Worm (Caenorhabditis elegans) whole organism, L2 larva: ENCODE data around the gene srd-47.

Experiments
- C34F6.9 ChIP-seq: fragments of 150-350 bp; optimal IDR thresholded peaks from 2 replicates; lab custom pipeline; 2014; ENCODE audit warnings: missing biosample characterization, missing genetic modification characterization
- F13H6.1 ChIP-seq: sonication (generic microtip); optimal IDR thresholded peaks from 2 replicates; lab custom pipeline; 2016; ENCODE audit warnings: missing genetic modification characterization, missing compliant biosample characterization
- R02D3.7 ChIP-seq: fragments of 150-350 bp; optimal IDR thresholded peaks from 2 replicates; lab custom pipeline; 2014; ENCODE audit warnings: missing biosample characterization, missing genetic modification characterization
- alr-1 ChIP-seq: fragments of 150-350 bp; optimal IDR thresholded peaks from 2 replicates; lab custom pipeline; 2014; ENCODE audit warnings: missing biosample characterization, missing genetic modification characterization
- aly-2 ChIP-seq: fragments of 150-350 bp; optimal IDR thresholded peaks from 2 replicates; lab custom pipeline; 2014; ENCODE audit warnings: missing biosample characterization, missing genetic modification characterization
- blmp-1 ChIP-seq: sonication (generic microtip); optimal IDR thresholded peaks from 2 replicates; lab custom pipeline; 2017; ENCODE audit warnings: missing genetic modification characterization, mild to moderate bottlenecking, missing compliant biosample characterization, antibody characterized with exemption, moderate library complexity; ENCODE audit not compliant: insufficient read depth
- ceh-82 ChIP-seq: fragments of 150-350 bp; optimal IDR thresholded peaks from 2 replicates; lab custom pipeline; 2014; ENCODE audit warnings: missing biosample characterization, missing genetic modification characterization
- crh-2 ChIP-seq: sonication (generic microtip); optimal IDR thresholded peaks from 2 replicates; lab custom pipeline; 2017; ENCODE audit warnings: missing biosample characterization, missing genetic modification characterization
- dmd-4 ChIP-seq: sonication (generic microtip); optimal IDR thresholded peaks from 2 replicates; lab custom pipeline; 2017; ENCODE audit warnings: missing biosample characterization, missing genetic modification characterization
- egl-27 ChIP-seq: sonication (generic microtip); optimal IDR thresholded peaks from 3 replicates; lab custom pipeline; 2017; ENCODE audit warnings: missing biosample characterization, missing genetic modification reagents, missing genetic modification characterization
- elt-1 ChIP-seq: fragments of 150-350 bp; optimal IDR thresholded peaks from 2 replicates; lab custom pipeline; 2014; ENCODE audit warnings: missing biosample characterization, missing genetic modification characterization
- elt-3 ChIP-seq: sonication (generic microtip); optimal IDR thresholded peaks from 2 replicates; lab custom pipeline; 2017; ENCODE audit warnings: missing biosample characterization, missing genetic modification characterization
- fos-1 ChIP-seq: fragments of 150-350 bp; optimal IDR thresholded peaks from 2 replicates; lab custom pipeline; 2014; ENCODE audit warnings: missing biosample characterization, missing genetic modification characterization
- lin-11 ChIP-seq: fragments of 150-350 bp; sonication (generic microtip); optimal IDR thresholded peaks from 2 replicates; lab custom pipeline; 2014; ENCODE audit warnings: missing biosample characterization, missing genetic modification characterization, inconsistent platforms, mixed read lengths
- lin-13 ChIP-seq: fragments of 150-350 bp; optimal IDR thresholded peaks from 2 replicates; lab custom pipeline; 2014; ENCODE audit warnings: missing biosample characterization, missing genetic modification reagents, missing genetic modification characterization
- lsy-2 ChIP-seq, 2 experiments: fragments of 150-350 bp in 1 of 2; sonication (generic microtip) in 1 of 2; optimal IDR thresholded peaks; 2 replicates each; lab custom pipeline; 2014 to 2017; ENCODE audit warnings: missing biosample characterization in 2 of 2, missing genetic modification characterization in 2 of 2
- mdl-1 ChIP-seq, 2 experiments: fragments of 150-350 bp in 1 of 2; sonication (generic microtip) in 1 of 2; optimal IDR thresholded peaks; 2 replicates each; lab custom pipeline; 2017; ENCODE audit warnings: missing biosample characterization in 2 of 2, missing genetic modification characterization in 2 of 2
- nhr-10 ChIP-seq: sonication (generic microtip); optimal IDR thresholded peaks from 2 replicates; lab custom pipeline; 2017; ENCODE audit warnings: missing biosample characterization, missing genetic modification characterization
- nhr-11 ChIP-seq: fragments of 150-350 bp; optimal IDR thresholded peaks from 2 replicates; lab custom pipeline; 2014; ENCODE audit warnings: missing biosample characterization, missing genetic modification characterization
- nhr-129 ChIP-seq: fragments of 150-350 bp; optimal IDR thresholded peaks from 2 replicates; lab custom pipeline; 2014; ENCODE audit warnings: missing biosample characterization, missing genetic modification characterization
- nhr-21 ChIP-seq: fragments of 150-350 bp; optimal IDR thresholded peaks from 2 replicates; lab custom pipeline; 2014; ENCODE audit warnings: missing biosample characterization, missing genetic modification characterization
- nhr-237 ChIP-seq: fragments of 150-350 bp; optimal IDR thresholded peaks from 2 replicates; lab custom pipeline; 2014; ENCODE audit warnings: missing biosample characterization, missing genetic modification characterization
- nhr-6 ChIP-seq: fragments of 150-350 bp; optimal IDR thresholded peaks from 2 replicates; lab custom pipeline; 2014; ENCODE audit warnings: missing biosample characterization, missing genetic modification characterization
- nhr-77 ChIP-seq: fragments of 150-350 bp; optimal IDR thresholded peaks from 2 replicates; lab custom pipeline; 2014; ENCODE audit warnings: missing biosample characterization, missing genetic modification characterization
- peb-1 ChIP-seq: fragments of 150-350 bp; optimal IDR thresholded peaks from 2 replicates; lab custom pipeline; 2014; ENCODE audit warnings: missing biosample characterization, missing genetic modification characterization
- sem-4 ChIP-seq: fragments of 150-350 bp; optimal IDR thresholded peaks from 2 replicates; lab custom pipeline; 2014; ENCODE audit warnings: missing biosample characterization, missing genetic modification reagents, missing genetic modification characterization
- sma-3 ChIP-seq: sonication (generic microtip); optimal IDR thresholded peaks from 2 replicates; lab custom pipeline; 2016; ENCODE audit warnings: missing genetic modification reagents, missing genetic modification characterization, missing compliant biosample characterization
- sma-9 ChIP-seq, 2 experiments: fragments of 150-350 bp in 1 of 2; sonication (generic microtip) in 1 of 2; optimal IDR thresholded peaks; 2 replicates each; lab custom pipeline; 2014 to 2016; ENCODE audit warnings: missing genetic modification characterization in 2 of 2, mild to moderate bottlenecking in 1 of 2, missing biosample characterization in 1 of 2, missing compliant biosample characterization in 1 of 2, missing genetic modification reagents in 1 of 2, moderate library complexity in 1 of 2
- unc-55 ChIP-seq: fragments of 150-350 bp; sonication (generic microtip); optimal IDR thresholded peaks from 3 replicates; lab custom pipeline; 2014; ENCODE audit warnings: missing biosample characterization, missing genetic modification reagents, missing genetic modification characterization
- unc-62 ChIP-seq: fragments of 150-350 bp; optimal IDR thresholded peaks from 2 replicates; lab custom pipeline; 2014; ENCODE audit warnings: missing biosample characterization, missing genetic modification reagents, missing genetic modification characterization
- zag-1 ChIP-seq: fragments of 150-350 bp; optimal IDR thresholded peaks from 2 replicates; lab custom pipeline; 2014; ENCODE audit warnings: missing biosample characterization, missing genetic modification characterization
- ztf-11 ChIP-seq: sonication (generic microtip); optimal IDR thresholded peaks from 2 replicates; lab custom pipeline; 2017; ENCODE audit warnings: missing biosample characterization, missing genetic modification characterization

The srd-47 gene

ce11 chrX:12341338-12341737 lies 7.9 kb downstream of the srd-47 start, which contains the start of gene zig-2:
zig-2 (minus strand) TSS chrX:12341438.
- TF ChIP-seq dmd-4 (no peak), sma-3 (GFP tag; lab: Kevin White, UChicago) (no peak), nhr-77 (tag; lab: Kevin White, UChicago) (no peak), zag-1 (tag; lab: Kevin White, UChicago) (no peak)

DNA sequence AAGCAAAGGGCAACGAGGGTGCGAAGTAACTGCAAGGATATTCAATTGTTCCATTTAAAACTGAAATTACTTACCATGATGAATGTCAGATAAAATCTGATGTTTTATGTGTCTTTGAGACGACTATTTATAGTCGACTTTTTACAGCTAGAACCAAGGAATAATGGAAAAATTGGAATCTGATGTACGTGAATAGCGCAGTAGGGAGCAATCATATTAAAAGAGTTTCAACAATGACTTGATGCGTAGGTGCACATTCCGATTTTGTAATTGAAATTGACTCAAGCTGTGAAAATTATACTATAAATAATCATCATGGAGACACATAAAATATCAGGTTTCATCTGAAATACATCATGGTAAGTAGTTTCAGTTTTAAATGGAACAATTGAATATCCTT lies 9.8 kb downstream of the srd-47 start, which contains the start of the genes nspc-9 and nspc-10:
Gene nspc-9 (minus strand): TSS at position 101 of the 400 bp plus-strand sequence.
Gene nspc-10 (plus strand): TSS at position 331 of the 400 bp plus-strand sequence.
- TF ChIP-seq alr-1 (tag; lab: Kevin White, UChicago) (no peak), lin-13 (GFP tag; lab: Kevin White, UChicago) (no peak), sem-4 (tag; lab: Kevin White, UChicago) (no peak), unc-62 (no peak), lsy-2 (tag; optimal IDR thresholded peaks at IDR 0.05; lab: Kevin White, UChicago) (no peak), nhr-10 (tag; lab: Kevin White, UChicago) (no peak), sma-9 (GFP tag; optimal IDR thresholded peaks at IDR 0.05; lab: Kevin White, UChicago) (no peak), sma-9 (tag; optimal IDR thresholded peaks at IDR 0.05; lab: Kevin White, UChicago) (no peak), R02D3.7 (no peak), unc-55 (GFP tag; lab: Kevin White, UChicago) (no peak), F13H6.1 (no peak), ceh-82 (tag; lab: Kevin White, UChicago) (no peak), elt-1 (tag; lab: Kevin White, UChicago) (no peak), fos-1 (no peak), nhr-6 (tag; lab: Kevin White, UChicago) (no peak), nhr-237 (no peak), blmp-1 (tag; lab: Kevin White, UChicago) (no peak)

DNA sequence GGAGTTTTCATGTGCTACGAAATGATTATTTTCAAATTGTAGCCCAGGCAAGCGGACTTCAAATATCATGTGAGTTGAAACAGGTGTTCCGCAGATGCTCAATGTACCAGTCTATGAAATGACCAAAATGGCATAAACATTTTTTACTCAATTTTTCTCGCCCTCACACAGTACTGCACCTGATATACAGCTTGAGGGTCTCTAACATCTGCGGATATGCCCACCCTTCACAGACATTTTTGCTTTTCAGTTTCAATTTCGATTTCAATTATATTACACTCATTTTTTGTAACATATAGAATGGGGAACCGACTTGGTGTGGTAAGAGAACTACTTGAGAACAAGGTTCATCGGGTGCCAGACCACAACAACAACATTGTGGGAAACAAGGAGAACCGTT lies 13.3 kb downstream of the srd-47 start, which contains the start of gene F42F12.11:
Gene F42F12.11 (plus strand): TSS at position 301 of the 400 bp plus-strand sequence.
- TF ChIP-seq ztf-11 (tag; lab: Kevin White, UChicago), result no peak

- peak; percentile 31 for TF ChIP-seq nhr-21 (tag; lab: Kevin White, UChicago)
- TF ChIP-seq egl-27 (tag; lab: Kevin White, UChicago), result peak; percentile 19
- TF ChIP-seq mdl-1 (tag; optimal IDR thresholded peaks at IDR 0.05; lab: Kevin White, UChicago), result no peak
- TF ChIP-seq nhr-11 (tag; lab: Kevin White, UChicago), result no peak
- no peak for TF ChIP-seq dmd-4
- TF ChIP-seq nhr-129 (tag; lab: Kevin White, UChicago), result peak; percentile 61
- TF ChIP-seq crh-2, result peak; percentile 35
- no peak for TF ChIP-seq peb-1 (tag; lab: Kevin White, UChicago)
- peak; percentile 13 for TF ChIP-seq C34F6.9
- TF ChIP-seq sma-3 (GFP tag; lab: Kevin White, UChicago), result peak; percentile 34
- peak; percentile 55 for TF ChIP-seq sma-9 (GFP tag; optimal IDR thresholded peaks at IDR 0.05; lab: Kevin White, UChicago)
- no peak for TF ChIP-seq sma-9 (tag; optimal IDR thresholded peaks at IDR 0.05; lab: Kevin White, UChicago)
- peak; percentile 21 for TF ChIP-seq fos-1
Observed at ce11 chrX:12347822-12348221, 14.4 kb downstream of the srd-47 start.

DNA sequence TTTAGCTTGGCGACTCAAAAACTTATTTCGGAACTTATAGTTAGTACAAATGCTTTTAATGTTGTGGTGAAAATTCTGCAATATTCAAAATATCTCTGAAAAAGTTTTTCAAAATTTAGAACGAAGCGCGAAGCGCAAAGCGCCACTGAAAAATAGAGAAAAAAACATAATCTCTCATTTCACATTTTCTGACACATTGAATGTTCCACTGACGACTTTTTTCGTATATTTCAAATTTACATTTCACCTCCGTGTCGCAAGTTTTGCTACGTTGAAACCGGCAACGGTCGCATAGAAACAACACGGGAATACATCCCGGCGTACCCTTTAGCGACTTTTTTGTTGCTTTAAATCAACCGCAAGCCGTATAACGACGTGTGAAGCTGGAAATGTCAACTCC lies 14.9 kb downstream of the srd-47 start, which contains the start of gene F42F12.14:
Gene F42F12.14 (plus strand): TSS at position 301 of the 400 bp plus-strand sequence.
- TF ChIP-seq mdl-1 (tag; optimal IDR thresholded peaks at IDR 0.05; lab: Kevin White, UChicago) (no peak), nhr-10 (tag; lab: Kevin White, UChicago) (no peak)
- TF ChIP-seq, all 48 proteins: peak for 0

DNA sequence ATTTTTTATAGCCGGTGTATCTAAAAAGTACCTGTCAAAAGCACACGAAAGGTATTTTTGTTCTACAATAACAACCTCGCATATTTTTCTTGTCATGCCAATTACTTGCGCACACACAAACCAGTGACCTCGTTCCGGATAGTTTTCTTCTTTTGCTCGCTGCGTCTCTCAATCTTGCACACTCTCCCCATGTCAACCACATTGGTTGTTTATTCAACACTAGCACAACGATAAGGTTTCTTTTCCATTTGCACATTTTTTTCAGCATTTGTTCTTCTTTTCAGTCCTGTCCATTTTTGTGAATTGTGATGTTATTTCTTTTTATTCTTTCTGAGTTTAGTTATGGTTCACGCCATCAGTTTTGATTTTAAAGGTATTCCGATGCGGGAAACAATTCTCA lies 16.8 kb downstream of the srd-47 start, which contains the start of gene F42F12.3:
Gene F42F12.3 (plus strand): TSS at position 372 of the 400 bp plus-strand sequence.
- no peak for TF ChIP-seq elt-3
- no peak for TF ChIP-seq lin-13 (GFP tag; lab: Kevin White, UChicago)
- no peak for TF ChIP-seq nhr-11 (tag; lab: Kevin White, UChicago)
- no peak for TF ChIP-seq aly-2 (tag; lab: Kevin White, UChicago)
- TF ChIP-seq ztf-11 (tag; lab: Kevin White, UChicago), result no peak
- peak; percentile 3 for TF ChIP-seq fos-1
- no peak for TF ChIP-seq lin-11 (tag; lab: Kevin White, UChicago)
